Fruit fly (Drosophila melanogaster) S2 (cell line): ENCODE measurements around the gene Dbct.

Experiments used
- CG8478 ChIP-seq: fragments of >200 bp; optimal IDR thresholded peaks from 2 replicates; lab custom pipeline; 2018
- CTCF ChIP-seq, 2 experiments: fragments of >200 bp; optimal IDR thresholded peaks; 2 replicates each; lab custom pipeline; 2018

Dbct gene

dm6 chrX:15074646-15075351 lies 11.1 kb upstream of the Dbct start:
- TF ChIP-seq CG8478 (lab: Kevin White, UChicago) = no peak
- no peak for TF ChIP-seq CTCF (optimal IDR thresholded peaks at IDR 0.05; lab: Kevin White, UChicago)

dm6 chrX:15075485-15076037 lies 10.4 kb upstream of the Dbct start:
- TF ChIP-seq CG8478 (lab: Kevin White, UChicago) (no peak), CTCF (optimal IDR thresholded peaks at IDR 0.05; lab: Kevin White, UChicago) (no peak)

- TF ChIP-seq CTCF (optimal IDR thresholded peaks at IDR 0.05; lab: Kevin White, UChicago) = no peak
Observed at dm6 chrX:15076038-15076575, 9.8 kb upstream of the Dbct start, which contains the start of gene Lsd-2. Gene Lsd-2, minus strand, starts transcription at chrX:15076220.

- TF ChIP-seq CG8478 (lab: Kevin White, UChicago) (no peak), CTCF (optimal IDR thresholded peaks at IDR 0.05; lab: Kevin White, UChicago) (no peak)
Observed at dm6 chrX:15076606-15077005, 9.3 kb upstream of the Dbct start.

dm6 chrX:15077576-15078136 lies 8.3 kb upstream of the Dbct start:
- TF ChIP-seq CG8478 (lab: Kevin White, UChicago) (no peak), CTCF (optimal IDR thresholded peaks at IDR 0.05; lab: Kevin White, UChicago) (no peak)

dm6 chrX:15078394-15078793 lies 7.5 kb upstream of the Dbct start:
- TF ChIP-seq CG8478 (lab: Kevin White, UChicago) (no peak), CTCF (optimal IDR thresholded peaks at IDR 0.05; lab: Kevin White, UChicago) (no peak)

dm6 chrX:15079163-15079809 lies 6.6 kb upstream of the Dbct start:
- TF ChIP-seq CG8478 (lab: Kevin White, UChicago) (no peak), CTCF (optimal IDR thresholded peaks at IDR 0.05; lab: Kevin White, UChicago) (no peak)

dm6 chrX:15079945-15080344 lies 6.0 kb upstream of the Dbct start:
- TF ChIP-seq CTCF (optimal IDR thresholded peaks at IDR 0.05; lab: Kevin White, UChicago) = no peak
- no peak for TF ChIP-seq CG8478 (lab: Kevin White, UChicago)

- no peak for TF ChIP-seq CG8478 (lab: Kevin White, UChicago)
- TF ChIP-seq CTCF (optimal IDR thresholded peaks at IDR 0.05; lab: Kevin White, UChicago) = peak; percentile 76 to 87
Observed at dm6 chrX:15080780-15081402, 5.0 kb upstream of the Dbct start, which contains the start of gene CG33177. Gene CG33177, plus strand, starts transcription at chrX:15081367.

dm6 chrX:15082681-15083080 lies 3.2 kb upstream of the Dbct start, which contains the start of gene CG33178:
Gene CG33178, plus strand, starts transcription at chrX:15082827.
- no peak for TF ChIP-seq CG8478 (lab: Kevin White, UChicago)
- TF ChIP-seq CTCF (optimal IDR thresholded peaks at IDR 0.05; lab: Kevin White, UChicago) = no peak

- TF ChIP-seq CTCF (optimal IDR thresholded peaks at IDR 0.05; lab: Kevin White, UChicago) (no peak), CG8478 (lab: Kevin White, UChicago) (no peak)
Observed at dm6 chrX:15084580-15085138, 1.3 kb upstream of the Dbct start, which contains the start of gene Cox17. Gene Cox17, minus strand, starts transcription at chrX:15084699.

- TF ChIP-seq CG8478 (lab: Kevin White, UChicago) (no peak), CTCF (optimal IDR thresholded peaks at IDR 0.05; lab: Kevin White, UChicago) (no peak)
Observed at dm6 chrX:15089146-15089698, 3.3 kb downstream of the Dbct start, which contains the start of gene Rab3-GEF. Gene Rab3-GEF, plus strand, starts transcription at chrX:15089682.

dm6 chrX:15090371-15090770 lies 4.4 kb downstream of the Dbct start:
- TF ChIP-seq CTCF (optimal IDR thresholded peaks at IDR 0.05; lab: Kevin White, UChicago) = no peak
- TF ChIP-seq CG8478 (lab: Kevin White, UChicago) = no peak

- TF ChIP-seq CG8478 (lab: Kevin White, UChicago) (no peak), CTCF (optimal IDR thresholded peaks at IDR 0.05; lab: Kevin White, UChicago) (no peak)
Observed at dm6 chrX:15091159-15091558, 5.2 kb downstream of the Dbct start.
